Fruit fly (Drosophila melanogaster) Kc167 (cell line): Measurements from ENCODE around the gene CG9547.

Experiments
- Myc ChIP-seq: fragments of >200 bp; optimal IDR thresholded peaks from 2 replicates; lab custom pipeline; 2017; ENCODE audit warnings: missing external identifiers
- Sin3A ChIP-seq: fragments of >200 bp; optimal IDR thresholded peaks from 2 replicates; lab custom pipeline; 2018; ENCODE audit warnings: missing external identifiers
- h ChIP-seq: fragments of >200 bp; optimal IDR thresholded peaks from 3 replicates; lab custom pipeline; 2018; ENCODE audit warnings: missing external identifiers
- insv ChIP-seq: fragments of >200 bp; optimal IDR thresholded peaks from 3 replicates; lab custom pipeline; 2018; ENCODE audit warnings: missing external identifiers
- psq ChIP-seq: fragments of >200 bp; optimal IDR thresholded peaks from 2 replicates; lab custom pipeline; 2017; ENCODE audit warnings: missing external identifiers
- ttk ChIP-seq: sonication (Bioruptor generic); optimal IDR thresholded peaks from 2 replicates; lab custom pipeline; 2017; ENCODE audit warnings: missing external identifiers

DNA sequence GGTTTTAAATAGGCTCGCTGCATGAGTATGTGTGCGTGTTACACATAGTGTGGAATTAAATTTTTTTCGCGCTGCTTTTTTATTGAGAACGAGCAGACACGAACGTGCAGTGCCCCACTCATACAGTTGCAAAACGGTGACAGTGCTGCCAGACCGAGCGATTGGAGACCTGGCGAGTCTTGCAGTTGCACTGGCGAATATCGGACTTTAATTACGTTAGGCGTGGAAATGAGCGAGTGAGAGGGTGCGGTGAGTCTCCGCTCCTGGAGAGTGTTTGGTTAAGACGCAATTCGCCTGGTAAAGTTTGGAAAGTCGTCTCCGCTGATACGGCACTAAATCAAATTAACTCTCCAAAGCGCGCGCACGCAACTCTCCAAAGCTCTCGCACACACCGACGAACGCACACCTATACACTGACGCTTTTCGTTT is 13.0 kb downstream of the CG9547 start:
- TF ChIP-seq Sin3A (no peak), ttk (lab: Kevin White, UChicago) (no peak), h (lab: Kevin White, UChicago) (no peak), Myc (lab: Kevin White, UChicago) (no peak), psq (lab: Kevin White, UChicago) (no peak), insv (no peak)
